Worm (Caenorhabditis elegans) whole organism, young adult: ENCODE data around the gene fbxc-32.

Experiments used
- B0019.2 ChIP-seq: fragments of 200-800 bp; sonication (Bioruptor generic); conservative IDR thresholded peaks from 2 replicates; pipeline ENCODE4 v1.3.6; 2022; ENCODE audit warnings: missing genetic modification reagents, missing genetic modification characterization, missing compliant biosample characterization
- Y53F4B.3 ChIP-seq: fragments of 200-800 bp; sonication (Bioruptor generic); IDR thresholded peaks from 2 replicates; pipeline ENCODE4 v1.3.6; 2022; ENCODE audit warnings: missing genetic modification reagents, missing genetic modification characterization, missing compliant biosample characterization
- atf-7 ChIP-seq: sonication (generic microtip); optimal IDR thresholded peaks from 2 replicates; lab custom pipeline; 2017; ENCODE audit warnings: mild to moderate bottlenecking, missing genetic modification characterization, missing compliant biosample characterization
- hsf-1 ChIP-seq: fragments of 200-800 bp; sonication (Bioruptor generic); IDR thresholded peaks from 2 replicates; pipeline ENCODE4 v1.3.6; 2022; ENCODE audit warnings: missing genetic modification reagents, missing genetic modification characterization, missing compliant biosample characterization
- let-526 ChIP-seq: fragments of 200-800 bp; sonication (Bioruptor generic); IDR thresholded peaks from 2 replicates; pipeline ENCODE4 v1.3.6; 2022; ENCODE audit warnings: missing genetic modification reagents, missing genetic modification characterization, missing compliant biosample characterization
- unc-62 ChIP-seq: fragments of 150-350 bp; optimal IDR thresholded peaks from 2 replicates; lab custom pipeline; 2014; ENCODE audit warnings: missing biosample characterization, missing genetic modification reagents, missing genetic modification characterization
- zim-3 ChIP-seq: sonication (generic microtip); optimal IDR thresholded peaks from 2 replicates; lab custom pipeline; 2017; ENCODE audit warnings: mild to moderate bottlenecking, missing genetic modification characterization, moderate library complexity, missing compliant biosample characterization

DNA sequence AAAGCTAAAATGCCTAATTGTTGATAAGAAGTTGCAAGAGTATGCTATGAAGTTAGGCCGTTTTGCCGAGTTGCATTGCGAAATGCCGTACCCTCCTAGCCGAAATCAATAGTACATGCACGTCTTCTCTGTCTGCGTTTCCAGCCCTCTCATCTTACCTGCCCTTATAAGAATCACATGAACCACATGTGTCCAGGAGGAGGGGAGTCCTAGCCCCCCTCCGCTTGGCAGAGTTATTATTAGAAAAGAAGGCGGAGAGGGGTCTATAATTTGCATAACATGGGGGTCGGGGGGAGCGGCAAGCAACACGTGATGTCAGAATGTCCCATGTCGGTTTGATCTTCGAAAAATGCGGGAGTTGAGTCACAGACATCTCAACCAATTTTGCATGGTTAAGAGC is 5.1 kb upstream of the fbxc-32 start:
- TF ChIP-seq zim-3 (tag; lab: Kevin White, UChicago), result no peak
- no peak for TF ChIP-seq atf-7 (tag; lab: Kevin White, UChicago)
- TF ChIP-seq unc-62 (GFP tag; lab: Kevin White, UChicago), result no peak
- no peak for TF ChIP-seq let-526 (GFP tag; lab: Robert Waterston, UW)
- no peak for TF ChIP-seq Y53F4B.3 (GFP tag; lab: Robert Waterston, UW)
- TF ChIP-seq B0019.2, result no peak
- no peak for TF ChIP-seq hsf-1 (GFP tag; lab: Robert Waterston, UW)
